Worm (Caenorhabditis elegans): ENCODE data around the gene Y53G8AM.8.

The Y53G8AM.8 gene

ce11 chrIII:3242379-3242778 is 36.1 kb downstream of the Y53G8AM.8 start:
- TF ChIP-seq nhr-12 (tag; optimal IDR thresholded peaks at IDR 0.05) (no peak), fos-1 (tag; optimal IDR thresholded peaks at IDR 0.05) (no peak), efl-1 (optimal IDR thresholded peaks at IDR 0.05) (no peak), efl-1 (GFP tag; optimal IDR thresholded peaks at IDR 0.05 in 1 of 2) (no peak), nhr-71 (tag; optimal IDR thresholded peaks at IDR 0.05) (no peak), fkh-10 (GFP tag; optimal IDR thresholded peaks at IDR 0.05) (no peak), nhr-20 (tag; optimal IDR thresholded peaks at IDR 0.05) (no peak), lsy-2 (tag; optimal IDR thresholded peaks at IDR 0.05) (no peak), sptf-1 (tag; optimal IDR thresholded peaks at IDR 0.05) (no peak), ceh-8 (GFP tag; optimal IDR thresholded peaks at IDR 0.05) (no peak), snpc-4 (tag; optimal IDR thresholded peaks at IDR 0.05) (no peak), lin-39 (tag; optimal IDR thresholded peaks at IDR 0.05) (no peak)

ce11 chrIII:3241943-3242342 is 36.6 kb downstream of the Y53G8AM.8 start:
- TF ChIP-seq xbp-1 (tag; optimal IDR thresholded peaks at IDR 0.05): no peak
- TF ChIP-seq dpl-1 (GFP tag; optimal IDR thresholded peaks at IDR 0.05): no peak

ce11 chrIII:3241361-3241760 is 37.1 kb downstream of the Y53G8AM.8 start:
- no peak for TF ChIP-seq unc-86 (tag; optimal IDR thresholded peaks at IDR 0.05)
- TF ChIP-seq nhr-12 (tag; optimal IDR thresholded peaks at IDR 0.05): no peak
- no peak for TF ChIP-seq efl-1 (optimal IDR thresholded peaks at IDR 0.05)
- no peak for TF ChIP-seq efl-1 (GFP tag; optimal IDR thresholded peaks at IDR 0.05 in 1 of 2)
- TF ChIP-seq sox-4 (tag; optimal IDR thresholded peaks at IDR 0.05): no peak
- TF ChIP-seq ets-5 (GFP tag; IDR thresholded peaks at IDR 0.05): no peak
- no peak for TF ChIP-seq C34B4.2 (tag; optimal IDR thresholded peaks at IDR 0.05)
- TF ChIP-seq C04F5.9 (tag; optimal IDR thresholded peaks at IDR 0.05): no peak
- TF ChIP-seq ces-1 (GFP tag; optimal IDR thresholded peaks at IDR 0.05): no peak
- no peak for TF ChIP-seq elt-2 (tag; optimal IDR thresholded peaks at IDR 0.05)

ce11 chrIII:3240893-3241292 is 37.6 kb downstream of the Y53G8AM.8 start:
- no peak for TF ChIP-seq lsy-2 (tag; optimal IDR thresholded peaks at IDR 0.05)
- no peak for TF ChIP-seq hlh-4 (tag; optimal IDR thresholded peaks at IDR 0.05)
- TF ChIP-seq nhr-77 (tag; optimal IDR thresholded peaks at IDR 0.05): no peak
- TF ChIP-seq aha-1 (tag; optimal IDR thresholded peaks at IDR 0.05): no peak
- no peak for TF ChIP-seq efl-3 (GFP tag; optimal IDR thresholded peaks at IDR 0.05)
- TF ChIP-seq snpc-4 (tag; optimal IDR thresholded peaks at IDR 0.05): no peak
- no peak for TF ChIP-seq fkh-4 (tag; optimal IDR thresholded peaks at IDR 0.05; ENCODE audit: borderline replicate concordance)
- no peak for TF ChIP-seq isw-1 (GFP tag; IDR thresholded peaks at IDR 0.05)
- TF ChIP-seq snu-23 (GFP tag; optimal IDR thresholded peaks at IDR 0.05): no peak
- TF ChIP-seq fkh-8 (tag; optimal IDR thresholded peaks at IDR 0.05): no peak
- TF ChIP-seq lin-14 (GFP tag; optimal IDR thresholded peaks at IDR 0.05): no peak
- no peak for TF ChIP-seq irx-1 (tag; optimal IDR thresholded peaks at IDR 0.05)
- no peak for TF ChIP-seq xbp-1 (tag; optimal IDR thresholded peaks at IDR 0.05)
- no peak for TF ChIP-seq skn-1 (tag; optimal IDR thresholded peaks at IDR 0.05)
- no peak for TF ChIP-seq nhr-237 (tag; optimal IDR thresholded peaks at IDR 0.05)

- no peak for TF ChIP-seq elt-3 (tag; optimal IDR thresholded peaks at IDR 0.05)
- no peak for TF ChIP-seq nhr-11 (tag; optimal IDR thresholded peaks at IDR 0.05)
- TF ChIP-seq blmp-1 (tag; optimal IDR thresholded peaks at IDR 0.05): no peak
- no peak for TF ChIP-seq mdl-1 (tag; optimal IDR thresholded peaks at IDR 0.05)
- no peak for TF ChIP-seq nhr-47 (tag; optimal IDR thresholded peaks at IDR 0.05)
- no peak for TF ChIP-seq swsn-7 (tag; optimal IDR thresholded peaks at IDR 0.05)
- TF ChIP-seq ceh-63 (GFP tag; optimal IDR thresholded peaks at IDR 0.05): no peak
- no peak for TF ChIP-seq egl-13 (tag; optimal IDR thresholded peaks at IDR 0.05)
- TF ChIP-seq nhr-71 (tag; optimal IDR thresholded peaks at IDR 0.05): no peak
These were observed 45.8 kb downstream of the Y53G8AM.8 start, which contains the start of gene Y53G8AL.1 for ce11 chrIII:3232650-3233152. TSS of gene Y53G8AL.1 (plus strand) at chrIII:3233102.

All from whole organism, L1 larva.